Worm (Caenorhabditis elegans) whole organism, midembryonic: ENCODE results near the gene natc-1.

Source experiments
- T22C8.4 ChIP-seq: fragments of 200-800 bp; sonication (Bioruptor generic); IDR thresholded peaks from 2 replicates; pipeline ENCODE4 v1.3.6; 2022; ENCODE audit warnings: missing genetic modification characterization, missing compliant biosample characterization
- cog-1 ChIP-seq: sonication (generic microtip); optimal IDR thresholded peaks from 2 replicates; lab custom pipeline; 2016; ENCODE audit warnings: missing genetic modification characterization, missing compliant biosample characterization
- flt-1 ChIP-seq: fragments of 200-800 bp; sonication (Bioruptor generic); IDR thresholded peaks from 2 replicates; pipeline ENCODE4 v1.3.6; 2022; ENCODE audit warnings: missing genetic modification characterization, missing compliant biosample characterization
- klf-2 ChIP-seq: fragments of 200-800 bp; sonication (Bioruptor generic); conservative IDR thresholded peaks from 2 replicates; pipeline ENCODE4 v1.3.6; 2022; ENCODE audit warnings: missing genetic modification reagents, missing genetic modification characterization, missing compliant biosample characterization
- med-1 ChIP-seq: sonication (generic microtip); optimal IDR thresholded peaks from 2 replicates; lab custom pipeline; 2017; ENCODE audit warnings: missing genetic modification characterization, mild to moderate bottlenecking, missing compliant biosample characterization, antibody characterized with exemption, missing genetic modification reagents; ENCODE audit not compliant: insufficient read depth
- ref-1 ChIP-seq: fragments of 200-800 bp; sonication (Bioruptor generic); conservative IDR thresholded peaks from 2 replicates; pipeline ENCODE4 v1.3.6; 2022; ENCODE audit warnings: missing genetic modification reagents, missing genetic modification characterization, missing compliant biosample characterization
- tab-1 ChIP-seq: fragments of 200-800 bp; sonication (Bioruptor generic); IDR thresholded peaks from 2 replicates; pipeline ENCODE4 v1.3.6; 2022; ENCODE audit warnings: missing genetic modification characterization, missing compliant biosample characterization
- ztf-23 ChIP-seq: fragments of 200-800 bp; sonication (Bioruptor generic); IDR thresholded peaks from 2 replicates; pipeline ENCODE4 v1.3.6; 2022; ENCODE audit warnings: missing genetic modification reagents, missing genetic modification characterization, missing compliant biosample characterization
- ztf-29 ChIP-seq: fragments of 200-800 bp; sonication (Bioruptor generic); IDR thresholded peaks from 2 replicates; pipeline ENCODE4 v1.3.6; 2022; ENCODE audit warnings: missing genetic modification reagents, missing genetic modification characterization, missing compliant biosample characterization

Gene natc-1

ce11 chrV:8460306-8460705 is 1.9 kb upstream of the natc-1 start, which contains the start of gene T23B12.6:
Gene T23B12.6 (minus strand): TSS chrV:8460419.
- TF ChIP-seq ref-1 (no peak), med-1 (GFP tag; lab: Kevin White, UChicago) (no peak), klf-2 (no peak), ztf-23 (no peak), tab-1 (GFP tag; lab: Robert Waterston, UW) (no peak), flt-1 (GFP tag; lab: Robert Waterston, UW) (no peak), cog-1 (tag; lab: Kevin White, UChicago) (no peak)

- TF ChIP-seq med-1 (GFP tag; lab: Kevin White, UChicago) (no peak), ztf-23 (no peak), ztf-29 (GFP tag; lab: Robert Waterston, UW) (no peak), cog-1 (tag; lab: Kevin White, UChicago) (no peak), klf-2 (no peak), T22C8.4 (GFP tag; lab: Robert Waterston, UW) (no peak), flt-1 (GFP tag; lab: Robert Waterston, UW) (no peak), ref-1 (no peak), tab-1 (GFP tag; lab: Robert Waterston, UW) (no peak)
These were observed 1.4 kb upstream of the natc-1 start for ce11 chrV:8460800-8461199.

- TF ChIP-seq ztf-29 (GFP tag; lab: Robert Waterston, UW) (no peak), klf-2 (no peak), ref-1 (no peak), cog-1 (tag; lab: Kevin White, UChicago) (no peak), tab-1 (GFP tag; lab: Robert Waterston, UW) (no peak), flt-1 (GFP tag; lab: Robert Waterston, UW) (no peak), med-1 (GFP tag; lab: Kevin White, UChicago) (no peak), T22C8.4 (GFP tag; lab: Robert Waterston, UW) (no peak), ztf-23 (no peak)
These were observed 3.2 kb downstream of the natc-1 start, which contains the start of gene mrps-2 for ce11 chrV:8465386-8465785. Gene mrps-2 (plus strand): TSS chrV:8465686.

ce11 chrV:8467031-8467430 is 4.9 kb downstream of the natc-1 start, which contains the start of gene mrpl-4:
Gene mrpl-4 (plus strand): TSS chrV:8467265.
- no peak for TF ChIP-seq cog-1 (tag; lab: Kevin White, UChicago)
- no peak for TF ChIP-seq klf-2
- TF ChIP-seq ref-1, result no peak

- no peak for TF ChIP-seq T22C8.4 (GFP tag; lab: Robert Waterston, UW)
- TF ChIP-seq ztf-23, result no peak
- TF ChIP-seq ztf-29 (GFP tag; lab: Robert Waterston, UW), result no peak
- no peak for TF ChIP-seq tab-1 (GFP tag; lab: Robert Waterston, UW)
- TF ChIP-seq flt-1 (GFP tag; lab: Robert Waterston, UW), result no peak
- no peak for TF ChIP-seq klf-2
- no peak for TF ChIP-seq cog-1 (tag; lab: Kevin White, UChicago)
- no peak for TF ChIP-seq med-1 (GFP tag; lab: Kevin White, UChicago)
- no peak for TF ChIP-seq ref-1
These were observed 6.6 kb downstream of the natc-1 start, which contains the start of gene phf-30 for ce11 chrV:8468740-8469139. Gene phf-30 (plus strand): TSS chrV:8469040.

- TF ChIP-seq cog-1 (tag; lab: Kevin White, UChicago) (no peak), T22C8.4 (GFP tag; lab: Robert Waterston, UW) (no peak), med-1 (GFP tag; lab: Kevin White, UChicago) (no peak), klf-2 (no peak), flt-1 (GFP tag; lab: Robert Waterston, UW) (no peak), tab-1 (GFP tag; lab: Robert Waterston, UW) (no peak), ztf-23 (no peak), ztf-29 (GFP tag; lab: Robert Waterston, UW) (no peak), ref-1 (no peak)
These were observed 8.7 kb downstream of the natc-1 start, which contains the start of gene gplb-1 for ce11 chrV:8470906-8471305. Gene gplb-1 (minus strand): TSS chrV:8471242.

- TF ChIP-seq klf-2 (no peak), ztf-29 (GFP tag; lab: Robert Waterston, UW) (no peak), tab-1 (GFP tag; lab: Robert Waterston, UW) (no peak), med-1 (GFP tag; lab: Kevin White, UChicago) (no peak), cog-1 (tag; lab: Kevin White, UChicago) (no peak)
These were observed 19.1 kb downstream of the natc-1 start for ce11 chrV:8481274-8481673.

- TF ChIP-seq flt-1 (GFP tag; lab: Robert Waterston, UW), result no peak
- TF ChIP-seq T22C8.4 (GFP tag; lab: Robert Waterston, UW), result no peak
- no peak for TF ChIP-seq klf-2
- no peak for TF ChIP-seq ref-1
- TF ChIP-seq ztf-23, result no peak
- no peak for TF ChIP-seq tab-1 (GFP tag; lab: Robert Waterston, UW)
- no peak for TF ChIP-seq med-1 (GFP tag; lab: Kevin White, UChicago)
These were observed 32.2 kb downstream of the natc-1 start, which contains the start of gene pxn-1 for ce11 chrV:8494260-8494939. Gene pxn-1 (plus strand): TSS chrV:8494889.

DNA sequence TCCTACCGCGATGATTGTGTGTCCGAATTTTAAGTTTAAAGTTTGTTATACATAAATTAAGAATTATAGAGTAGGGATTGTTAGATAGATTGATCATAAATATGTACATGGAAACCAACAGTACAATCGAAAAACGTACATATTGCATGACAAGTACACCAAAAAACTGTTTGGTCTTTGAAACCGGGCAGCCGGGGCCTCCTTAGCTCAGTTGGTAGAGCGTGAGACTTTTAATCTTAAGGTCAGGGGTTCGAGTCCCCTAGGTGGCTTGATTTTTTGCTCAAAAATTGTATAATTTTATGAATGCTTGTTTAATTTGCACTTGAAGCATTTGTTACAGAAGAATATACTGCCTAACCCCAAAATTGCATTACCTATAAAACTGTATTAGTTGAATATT is 32.9 kb downstream of the natc-1 start:
- TF ChIP-seq med-1 (GFP tag; lab: Kevin White, UChicago) (no peak), flt-1 (GFP tag; lab: Robert Waterston, UW) (no peak), cog-1 (tag; lab: Kevin White, UChicago) (no peak), ztf-29 (GFP tag; lab: Robert Waterston, UW) (no peak), tab-1 (GFP tag; lab: Robert Waterston, UW) (no peak), ref-1 (no peak), ztf-23 (no peak), T22C8.4 (GFP tag; lab: Robert Waterston, UW) (no peak), klf-2 (no peak)

ce11 chrV:8495965-8496364 is 33.8 kb downstream of the natc-1 start:
- TF ChIP-seq tab-1 (GFP tag; lab: Robert Waterston, UW), result 0 out of 2 replicates have a peak, but pooled peaks have one; percentile 8
- TF ChIP-seq flt-1 (GFP tag; lab: Robert Waterston, UW), result no peak; the same call in 1 of the 2 replicates
